Worm (Caenorhabditis elegans) whole organism, L4 larva: ENCODE results near the gene clh-5.

Source experiments
- D1046.2 ChIP-seq: fragments of 200-800 bp; sonication (Bioruptor generic); IDR thresholded peaks from 2 replicates; pipeline ENCODE4 v1.3.6; 2022; ENCODE audit warnings: missing genetic modification characterization, missing compliant biosample characterization
- F10B5.3 ChIP-seq: sonication (generic microtip); optimal IDR thresholded peaks from 2 replicates; lab custom pipeline; 2016; ENCODE audit warnings: mild to moderate bottlenecking, missing genetic modification characterization, missing compliant biosample characterization
- F44E2.7 ChIP-seq: fragments of 200-800 bp; sonication (Bioruptor generic); IDR thresholded peaks from 2 replicates; pipeline ENCODE4 v2.1.2; 2022; ENCODE audit warnings: missing genetic modification characterization, missing compliant biosample characterization
- T20F7.1 ChIP-seq: fragments of 200-800 bp; sonication (Bioruptor generic); optimal IDR thresholded peaks from 2 replicates; lab custom pipeline; 2018; ENCODE audit warnings: mild to moderate bottlenecking, missing genetic modification characterization, missing compliant biosample characterization
- ZK546.5 ChIP-seq, 2 experiments: sonication (generic microtip); optimal IDR thresholded peaks; 2 replicates each; lab custom pipeline; 2017; ENCODE audit warnings: missing biosample characterization in 2 of 2, missing genetic modification characterization in 2 of 2
- aha-1 ChIP-seq: fragments of 150-350 bp; peaks from one replicate; lab custom pipeline; 2014; ENCODE audit warnings: missing biosample characterization, missing genetic modification characterization
- ceh-28 ChIP-seq: fragments of 150-350 bp; optimal IDR thresholded peaks from 2 replicates; lab custom pipeline; 2014; ENCODE audit warnings: missing biosample characterization, missing genetic modification reagents, missing genetic modification characterization
- ceh-44 ChIP-seq: fragments of 200-800 bp; sonication (Bioruptor generic); IDR thresholded peaks from 2 replicates; pipeline ENCODE4 v1.3.6; 2022; ENCODE audit warnings: missing genetic modification reagents, missing genetic modification characterization, missing compliant biosample characterization
- ceh-82 ChIP-seq: sonication (generic microtip); optimal IDR thresholded peaks from 2 replicates; lab custom pipeline; 2017; ENCODE audit warnings: missing biosample characterization, missing genetic modification characterization
- ces-1 ChIP-seq: fragments of 150-350 bp; sonication (generic microtip); optimal IDR thresholded peaks from 4 replicates; lab custom pipeline; 2014; ENCODE audit warnings: missing biosample characterization, missing genetic modification reagents, missing genetic modification characterization
- daf-12 ChIP-seq: fragments of 150-350 bp; optimal IDR thresholded peaks from 2 replicates; lab custom pipeline; 2014; ENCODE audit warnings: missing biosample characterization, missing genetic modification reagents, missing genetic modification characterization
- daf-16 ChIP-seq, 3 experiments: sonication (generic microtip); optimal IDR thresholded peaks; 2 replicates each; lab custom pipeline; 2016 to 2017; ENCODE audit warnings: missing genetic modification characterization in 3 of 3, missing genetic modification reagents in 3 of 3, mild to moderate bottlenecking in 2 of 3, missing compliant biosample characterization in 2 of 3, missing biosample characterization in 1 of 3, moderate library complexity in 1 of 3
- dpl-1 ChIP-seq: fragments of 150-350 bp; optimal IDR thresholded peaks from 2 replicates; lab custom pipeline; 2014; ENCODE audit warnings: missing biosample characterization, missing genetic modification reagents, missing genetic modification characterization
- egl-27 ChIP-seq: sonication (generic microtip); optimal IDR thresholded peaks from 3 replicates; lab custom pipeline; 2017; ENCODE audit warnings: missing biosample characterization, missing genetic modification reagents, missing genetic modification characterization
- egl-43 ChIP-seq: fragments of 200-800 bp; sonication (Bioruptor generic); IDR thresholded peaks from 2 replicates; pipeline ENCODE4 v1.3.6; 2022; ENCODE audit warnings: missing genetic modification reagents, missing genetic modification characterization, missing compliant biosample characterization
- fos-1 ChIP-seq: fragments of 150-350 bp; optimal IDR thresholded peaks from 2 replicates; lab custom pipeline; 2014; ENCODE audit warnings: missing biosample characterization, missing genetic modification characterization
- gei-8 ChIP-seq: fragments of 200-800 bp; sonication (Bioruptor generic); optimal IDR thresholded peaks from 2 replicates; lab custom pipeline; 2018; ENCODE audit warnings: mild to moderate bottlenecking, missing genetic modification characterization, missing compliant biosample characterization
- hif-1 ChIP-seq, 2 experiments: sonication (generic microtip); optimal IDR thresholded peaks; 2 replicates each; lab custom pipeline; 2016 to 2017; ENCODE audit warnings: missing compliant biosample characterization in 2 of 2, missing genetic modification characterization in 2 of 2, missing genetic modification reagents in 2 of 2, missing genotype in 2 of 2, mild to moderate bottlenecking in 1 of 2
- hlh-11 ChIP-seq: fragments of 200-800 bp; sonication (Bioruptor generic); optimal IDR thresholded peaks from 2 replicates; lab custom pipeline; 2018; ENCODE audit warnings: mild to moderate bottlenecking, missing genetic modification characterization, missing compliant biosample characterization
- hlh-30 ChIP-seq: sonication (generic microtip); optimal IDR thresholded peaks from 2 replicates; lab custom pipeline; 2017; ENCODE audit warnings: antibody characterized with exemption, mild to moderate bottlenecking, missing genetic modification characterization, missing compliant biosample characterization; ENCODE audit not compliant: insufficient read depth
- lin-38 ChIP-seq: fragments of 200-800 bp; sonication (Bioruptor generic); IDR thresholded peaks from 2 replicates; pipeline ENCODE4 v1.3.6; 2022; ENCODE audit warnings: missing genetic modification reagents, missing genetic modification characterization, missing compliant biosample characterization
- lir-3 ChIP-seq: sonication (generic microtip); optimal IDR thresholded peaks from 2 replicates; lab custom pipeline; 2016; ENCODE audit warnings: mild to moderate bottlenecking, missing genetic modification characterization, missing compliant biosample characterization
- lsy-2 ChIP-seq, 2 experiments: fragments of 150-350 bp in 1 of 2; sonication (generic microtip) in 1 of 2; optimal IDR thresholded peaks; 2 replicates each; lab custom pipeline; 2014 to 2017; ENCODE audit warnings: missing biosample characterization in 2 of 2, missing genetic modification characterization in 2 of 2
- mdl-1 ChIP-seq, 2 experiments: fragments of 150-350 bp in 1 of 2; sonication (generic microtip) in 1 of 2; optimal IDR thresholded peaks; 2 replicates each; lab custom pipeline; 2014 to 2017; ENCODE audit warnings: missing biosample characterization in 2 of 2, missing genetic modification characterization in 2 of 2
- mep-1 ChIP-seq: fragments of 150-350 bp; sonication (generic microtip); optimal IDR thresholded peaks from 3 replicates; lab custom pipeline; 2014; ENCODE audit warnings: missing biosample characterization, missing genetic modification characterization
- mes-2 ChIP-seq: sonication (generic microtip); optimal IDR thresholded peaks from 2 replicates; lab custom pipeline; 2016; ENCODE audit warnings: missing genotype, mild to moderate bottlenecking, missing genetic modification characterization, missing compliant biosample characterization; ENCODE audit not compliant: poor library complexity, severe bottlenecking
- mxl-3 ChIP-seq: fragments of 200-800 bp; sonication (Bioruptor generic); optimal IDR thresholded peaks from 2 replicates; lab custom pipeline; 2018; ENCODE audit warnings: mild to moderate bottlenecking, missing genetic modification characterization, missing compliant biosample characterization
- nhr-10 ChIP-seq: fragments of 150-350 bp; optimal IDR thresholded peaks from 2 replicates; lab custom pipeline; 2014; ENCODE audit warnings: missing biosample characterization, missing genetic modification characterization
- nhr-111 ChIP-seq: fragments of 200-800 bp; sonication (Bioruptor generic); optimal IDR thresholded peaks from 2 replicates; lab custom pipeline; 2018; ENCODE audit warnings: mild to moderate bottlenecking, missing genetic modification characterization, missing compliant biosample characterization
- nhr-42 ChIP-seq: fragments of 200-800 bp; sonication (Bioruptor generic); IDR thresholded peaks from 2 replicates; pipeline ENCODE4 v1.3.6; 2022; ENCODE audit warnings: missing genetic modification characterization, missing compliant biosample characterization
- nhr-6 ChIP-seq: fragments of 150-350 bp; optimal IDR thresholded peaks from 2 replicates; lab custom pipeline; 2014; ENCODE audit warnings: missing biosample characterization, missing genetic modification characterization
- rbr-2 ChIP-seq: sonication (generic microtip); optimal IDR thresholded peaks from 2 replicates; lab custom pipeline; 2016; ENCODE audit warnings: missing genotype, missing genetic modification characterization, missing compliant biosample characterization
- set-16 ChIP-seq: fragments of 200-800 bp; sonication (Bioruptor generic); IDR thresholded peaks from 2 replicates; pipeline ENCODE4 v1.3.6; 2022; ENCODE audit warnings: missing genetic modification reagents, missing genetic modification characterization, missing compliant biosample characterization
- skn-1 ChIP-seq: fragments of 150-350 bp; optimal IDR thresholded peaks from 2 replicates; lab custom pipeline; 2014; ENCODE audit warnings: missing biosample characterization, missing genetic modification characterization
- tra-1 ChIP-seq: fragments of 200-800 bp; sonication (Bioruptor generic); IDR thresholded peaks from 2 replicates; pipeline ENCODE4 v1.3.6; 2022; ENCODE audit warnings: missing genetic modification reagents, missing genetic modification characterization, missing compliant biosample characterization
- unc-130 ChIP-seq: sonication (generic microtip); optimal IDR thresholded peaks from 2 replicates; lab custom pipeline; 2016; ENCODE audit warnings: missing genetic modification reagents, missing genetic modification characterization, missing compliant biosample characterization
- unc-62 ChIP-seq, 3 experiments: fragments of 150-350 bp in 1 of 3; sonication (generic microtip); optimal IDR thresholded peaks in 2 of 3; peaks in 1 of 3; 1 replicate in 1 of 3; 2 replicates in 2 of 3; lab custom pipeline; 2014 to 2017; ENCODE audit warnings: missing biosample characterization in 3 of 3, missing genetic modification characterization in 3 of 3, missing genetic modification reagents in 3 of 3, missing genotype in 1 of 3

The clh-5 gene

ce11 chrII:9111471-9112016, 13.1 kb upstream of the clh-5 start (continued):
- TF ChIP-seq lir-3 (tag; lab: Kevin White, UChicago) (no peak), ZK546.5 (tag; optimal IDR thresholded peaks at IDR 0.05; lab: Kevin White, UChicago) (no peak), mdl-1 (tag; optimal IDR thresholded peaks at IDR 0.05; lab: Kevin White, UChicago) (no peak), F10B5.3 (tag; lab: Kevin White, UChicago) (no peak), nhr-42 (GFP tag; lab: Robert Waterston, UW) (no peak), mxl-3 (GFP tag; lab: Kevin White, UChicago) (peak; percentile 13), mep-1 (tag; lab: Kevin White, UChicago) (peak; percentile 14)

- TF ChIP-seq unc-62 (GFP tag; optimal IDR thresholded peaks at IDR 0.05 in 1 of 2; lab: Kevin White, UChicago) (peak in 1 of 2 experiments; percentile 49), unc-62 (tag; optimal IDR thresholded peaks at IDR 0.05; lab: Kevin White, UChicago) (no peak), lin-38 (no peak), daf-16 (GFP tag; optimal IDR thresholded peaks at IDR 0.05; lab: Kevin White, UChicago) (no peak), daf-16 (tag; optimal IDR thresholded peaks at IDR 0.05; lab: Kevin White, UChicago) (peak; percentile 10), tra-1 (GFP tag; lab: Robert Waterston, UW) (no peak), D1046.2 (GFP tag; lab: Robert Waterston, UW) (no peak), lsy-2 (tag; optimal IDR thresholded peaks at IDR 0.05; lab: Kevin White, UChicago) (peak in 1 of 2 experiments; percentile 6), ces-1 (GFP tag; lab: Kevin White, UChicago) (no peak), skn-1 (tag; lab: Kevin White, UChicago) (no peak), F10B5.3 (tag; lab: Kevin White, UChicago) (no peak), egl-43 (GFP tag; lab: Robert Waterston, UW) (0 out of 2 replicates have a peak, but pooled peaks have one; percentile 27)
Observed at ce11 chrII:9108905-9109551, 10.6 kb upstream of the clh-5 start, which contains the start of gene T24H10.4. Gene T24H10.4 (plus strand): TSS chrII:9109534.

- TF ChIP-seq rbr-2 (tag; lab: Kevin White, UChicago) (no peak), nhr-111 (GFP tag; lab: Kevin White, UChicago) (no peak), egl-27 (tag; lab: Kevin White, UChicago) (no peak), nhr-10 (tag; lab: Kevin White, UChicago) (no peak), aha-1 (peak; percentile 85), hlh-11 (tag; lab: Kevin White, UChicago) (no peak), hlh-30 (tag; lab: Kevin White, UChicago) (peak; percentile 49), nhr-6 (tag; lab: Kevin White, UChicago) (no peak), mes-2 (peak; percentile 7), set-16 (GFP tag; lab: Robert Waterston, UW) (no peak), fos-1 (tag; lab: Kevin White, UChicago) (no peak), gei-8 (GFP tag; lab: Kevin White, UChicago) (no peak), lsy-2 (tag; optimal IDR thresholded peaks at IDR 0.05; lab: Kevin White, UChicago) (peak in 1 of 2 experiments; percentile 36), dpl-1 (GFP tag; lab: Kevin White, UChicago) (peak; percentile 74), F44E2.7 (GFP tag; lab: Robert Waterston, UW) (no peak), egl-43 (GFP tag; lab: Robert Waterston, UW) (no peak), ceh-82 (no peak), daf-16 (GFP tag; optimal IDR thresholded peaks at IDR 0.05; lab: Kevin White, UChicago) (no peak), daf-16 (tag; optimal IDR thresholded peaks at IDR 0.05; lab: Kevin White, UChicago) (no peak), daf-12 (tag; lab: Kevin White, UChicago) (no peak), T20F7.1 (GFP tag; lab: Kevin White, UChicago) (peak; percentile 51), unc-130 (GFP tag; lab: Kevin White, UChicago) (no peak), ceh-28 (tag; lab: Kevin White, UChicago) (no peak), hif-1 (tag; optimal IDR thresholded peaks at IDR 0.05; lab: Kevin White, UChicago) (no peak), lin-38 (peak; percentile 58), ceh-44 (GFP tag; lab: Robert Waterston, UW) (no peak), tra-1 (GFP tag; lab: Robert Waterston, UW) (no peak)
- TF ChIP-seq, all 104 proteins: peak for 7
Observed at ce11 chrII:9108443-9108842, 10.0 kb upstream of the clh-5 start, which contains the start of gene dnj-23. Gene dnj-23 (minus strand): TSS chrII:9108600.
